Fruit fly (Drosophila melanogaster) whole organism, embryonic: ENCODE results near the gene Prdm13.

Experiments used
- Adf1 ChIP-seq: fragments of 200-800 bp; sonication (Bioruptor generic); IDR thresholded peaks from 2 replicates; pipeline ENCODE4 v1.3.6; 2022; ENCODE audit warnings: missing biosample characterization, missing genetic modification characterization
- CG12071 ChIP-seq: fragments of 200-800 bp; sonication (Bioruptor generic); optimal IDR thresholded peaks from 3 replicates; lab custom pipeline; 2018; ENCODE audit warnings: missing biosample characterization, mild to moderate bottlenecking, missing genetic modification characterization
- CG12299 ChIP-seq: fragments of 200-800 bp; sonication (Bioruptor generic); optimal IDR thresholded peaks from 2 replicates; lab custom pipeline; 2018; ENCODE audit warnings: missing biosample characterization, mild to moderate bottlenecking, missing genetic modification characterization
- CG12942 ChIP-seq: fragments of 200-800 bp; sonication (Bioruptor generic); optimal IDR thresholded peaks from 3 replicates; lab custom pipeline; 2016; ENCODE audit warnings: missing biosample characterization, missing genetic modification characterization
- CG13624 ChIP-seq: fragments of 200-800 bp; sonication (Bioruptor generic); optimal IDR thresholded peaks from 2 replicates; lab custom pipeline; 2016; ENCODE audit warnings: missing biosample characterization, missing genetic modification characterization
- CG14965 ChIP-seq: fragments of 200-800 bp; sonication (Bioruptor generic); optimal IDR thresholded peaks from 2 replicates; lab custom pipeline; 2016; ENCODE audit warnings: missing biosample characterization, missing genetic modification characterization, borderline replicate concordance
- CG17568 ChIP-seq: fragments of 200-800 bp; sonication (Bioruptor generic); optimal IDR thresholded peaks from 2 replicates; lab custom pipeline; 2018; ENCODE audit warnings: missing biosample characterization, mild to moderate bottlenecking, missing genetic modification characterization, moderate library complexity
- CG17912 ChIP-seq: fragments of 200-800 bp; sonication (Bioruptor generic); optimal IDR thresholded peaks from 2 replicates; lab custom pipeline; 2018; ENCODE audit warnings: missing biosample characterization, mild to moderate bottlenecking, missing genetic modification characterization
- CG3065 ChIP-seq: fragments of 200-800 bp; sonication (Bioruptor generic); optimal IDR thresholded peaks from 2 replicates; lab custom pipeline; 2016; ENCODE audit warnings: missing biosample characterization, missing genetic modification characterization
- CG33557 ChIP-seq: fragments of 200-800 bp; sonication (Bioruptor generic); optimal IDR thresholded peaks from 2 replicates; lab custom pipeline; 2019; ENCODE audit warnings: missing biosample characterization, mild to moderate bottlenecking, missing genetic modification characterization, moderate library complexity
- CG34376 ChIP-seq: fragments of 200-800 bp; sonication (Bioruptor generic); optimal IDR thresholded peaks from 2 replicates; lab custom pipeline; 2018; ENCODE audit warnings: missing biosample characterization, mild to moderate bottlenecking, missing genetic modification characterization
- CG34422 ChIP-seq: fragments of 200-800 bp; sonication (Bioruptor generic); IDR thresholded peaks from 3 replicates; pipeline ENCODE4 v1.3.6; 2022; ENCODE audit warnings: missing biosample characterization, missing genetic modification characterization
- CG4617 ChIP-seq: fragments of 200-800 bp; sonication (Bioruptor generic); optimal IDR thresholded peaks from 3 replicates; lab custom pipeline; 2016; ENCODE audit warnings: missing biosample characterization, missing genetic modification characterization, borderline replicate concordance
- CG5180 ChIP-seq: fragments of 200-800 bp; sonication (Bioruptor generic); optimal IDR thresholded peaks from 3 replicates; lab custom pipeline; 2017; ENCODE audit warnings: missing biosample characterization, missing genetic modification characterization, mild to moderate bottlenecking, moderate library complexity, missing genetic modification reagents
- CG5245 ChIP-seq: fragments of 200-800 bp; sonication (Bioruptor generic); optimal IDR thresholded peaks from 3 replicates; lab custom pipeline; 2016; ENCODE audit warnings: missing biosample characterization, missing genetic modification characterization
- CG8924 ChIP-seq: fragments of 200-800 bp; optimal IDR thresholded peaks from 3 replicates; lab custom pipeline; 2019; ENCODE audit warnings: missing biosample characterization, mild to moderate bottlenecking, missing genetic modification characterization, moderate library complexity
- CG9437 ChIP-seq: fragments of 200-800 bp; sonication (Bioruptor generic); optimal IDR thresholded peaks from 2 replicates; lab custom pipeline; 2018; ENCODE audit warnings: missing biosample characterization, mild to moderate bottlenecking, missing genetic modification characterization
- Doc2 ChIP-seq: fragments of 200-800 bp; sonication (Bioruptor generic); IDR thresholded peaks from 2 replicates; pipeline ENCODE4 v1.3.6; 2022; ENCODE audit warnings: missing biosample characterization, missing genetic modification characterization
- ERR ChIP-seq: fragments of 200-800 bp; sonication (Bioruptor generic); optimal IDR thresholded peaks from 2 replicates; lab custom pipeline; 2016; ENCODE audit warnings: missing biosample characterization, missing genetic modification characterization
- HHEX ChIP-seq: fragments of 200-800 bp; sonication (Bioruptor generic); optimal IDR thresholded peaks from 3 replicates; lab custom pipeline; 2017; ENCODE audit warnings: missing biosample characterization, mild to moderate bottlenecking, missing genetic modification characterization, missing genetic modification reagents
- HLH4C ChIP-seq: fragments of 200-800 bp; sonication (Bioruptor generic); IDR thresholded peaks from 3 replicates; pipeline ENCODE4 v1.3.6; 2022; ENCODE audit warnings: missing biosample characterization, missing genetic modification characterization; ENCODE audit not compliant: partially characterized antibody
- MESR4 ChIP-seq: fragments of 200-800 bp; sonication (Bioruptor generic); optimal IDR thresholded peaks from 2 replicates; lab custom pipeline; 2018; ENCODE audit warnings: missing biosample characterization, mild to moderate bottlenecking, missing genetic modification characterization, moderate library complexity
- Max ChIP-seq: fragments of 200-800 bp; sonication (Bioruptor generic); optimal IDR thresholded peaks from 2 replicates; lab custom pipeline; 2016; ENCODE audit warnings: missing biosample characterization, mild to moderate bottlenecking, missing genetic modification characterization
- Mrtf ChIP-seq: fragments of 200-800 bp; sonication (Bioruptor generic); IDR thresholded peaks from 3 replicates; pipeline ENCODE4 v1.3.6; 2022; ENCODE audit warnings: missing biosample characterization, missing genetic modification characterization
- NFAT ChIP-seq: fragments of 200-800 bp; sonication (Bioruptor generic); IDR thresholded peaks from 2 replicates; pipeline ENCODE4 v1.3.6; 2022; ENCODE audit warnings: missing biosample characterization, missing genetic modification characterization
- Neu2 ChIP-seq: fragments of 200-800 bp; sonication (Bioruptor generic); optimal IDR thresholded peaks from 3 replicates; lab custom pipeline; 2016; ENCODE audit warnings: missing biosample characterization, missing genetic modification characterization, borderline replicate concordance
- NfI ChIP-seq: fragments of 200-800 bp; sonication (Bioruptor generic); optimal IDR thresholded peaks from 3 replicates; lab custom pipeline; 2018; ENCODE audit warnings: missing biosample characterization, mild to moderate bottlenecking, missing genetic modification characterization, moderate library complexity
- Oaz ChIP-seq: fragments of 200-800 bp; sonication (Bioruptor generic); IDR thresholded peaks from 2 replicates; pipeline ENCODE4 v1.3.6; 2022; ENCODE audit warnings: missing biosample characterization, missing genetic modification characterization
- Ravus ChIP-seq: fragments of 200-800 bp; sonication (Bioruptor generic); IDR thresholded peaks from 2 replicates; pipeline ENCODE4 v1.3.6; 2022; ENCODE audit warnings: missing biosample characterization, missing genetic modification characterization
- Side ChIP-seq: fragments of 200-800 bp; sonication (Bioruptor generic); optimal IDR thresholded peaks from 2 replicates; lab custom pipeline; 2016; ENCODE audit warnings: missing biosample characterization, missing genetic modification characterization
- Taf1 ChIP-seq: fragments of 200-800 bp; sonication (Bioruptor generic); IDR thresholded peaks from 2 replicates; pipeline ENCODE4 v1.3.6; 2022; ENCODE audit warnings: missing biosample characterization, missing genetic modification characterization
- Vsx1 ChIP-seq: fragments of 200-800 bp; sonication (Bioruptor generic); optimal IDR thresholded peaks from 2 replicates; lab custom pipeline; 2017; ENCODE audit warnings: missing biosample characterization, mild to moderate bottlenecking, missing genetic modification characterization, missing genetic modification reagents
- YL-1 ChIP-seq: fragments of 200-800 bp; sonication (Bioruptor generic); optimal IDR thresholded peaks from 3 replicates; lab custom pipeline; 2017; ENCODE audit warnings: missing biosample characterization, mild to moderate bottlenecking, missing genetic modification characterization
- cas ChIP-seq: fragments of 200-800 bp; sonication (Bioruptor generic); IDR thresholded peaks from 2 replicates; pipeline ENCODE4 v1.3.6; 2022; ENCODE audit warnings: missing biosample characterization, missing genetic modification characterization
- caup ChIP-seq: fragments of 200-800 bp; sonication (Bioruptor generic); optimal IDR thresholded peaks from 3 replicates; lab custom pipeline; 2017; ENCODE audit warnings: missing biosample characterization, mild to moderate bottlenecking, missing genetic modification characterization, moderate library complexity; ENCODE audit not compliant: severe bottlenecking
- eve ChIP-seq, 2 experiments: fragments of >200 bp; optimal IDR thresholded peaks; 2 replicates each; lab custom pipeline; 2017; ENCODE audit warnings: missing biosample characterization in 2 of 2, missing genetic modification characterization in 2 of 2
- gce ChIP-seq: fragments of 200-800 bp; sonication (Bioruptor generic); IDR thresholded peaks from 3 replicates; pipeline ENCODE4 v1.3.6; 2022; ENCODE audit warnings: missing biosample characterization, missing genetic modification characterization
- h ChIP-seq: fragments of >200 bp; optimal IDR thresholded peaks from 2 replicates; lab custom pipeline; 2017
- lab ChIP-seq: fragments of 200-800 bp; sonication (Bioruptor generic); optimal IDR thresholded peaks from 3 replicates; lab custom pipeline; 2017; ENCODE audit warnings: missing biosample characterization, missing genetic modification characterization, mild to moderate bottlenecking, moderate library complexity, missing genetic modification reagents
- lbe ChIP-seq: fragments of 200-800 bp; sonication (Bioruptor generic); optimal IDR thresholded peaks from 2 replicates; lab custom pipeline; 2016; ENCODE audit warnings: missing biosample characterization, mild to moderate bottlenecking, missing genetic modification characterization
- luna ChIP-seq: fragments of 200-800 bp; sonication (Bioruptor generic); optimal IDR thresholded peaks from 2 replicates; lab custom pipeline; 2016; ENCODE audit warnings: missing biosample characterization, missing genetic modification characterization
- nom ChIP-seq: fragments of 200-800 bp; sonication (Bioruptor generic); optimal IDR thresholded peaks from 2 replicates; lab custom pipeline; 2017; ENCODE audit warnings: missing biosample characterization, missing genetic modification characterization, mild to moderate bottlenecking, moderate library complexity, missing genetic modification reagents
- shn ChIP-seq: fragments of 200-800 bp; sonication (Bioruptor generic); optimal IDR thresholded peaks from 3 replicates; lab custom pipeline; 2016; ENCODE audit warnings: missing biosample characterization, missing genetic modification characterization
- sna ChIP-seq: fragments of 200-800 bp; sonication (Bioruptor generic); IDR thresholded peaks from 2 replicates; pipeline ENCODE4 v1.3.6; 2022; ENCODE audit warnings: missing biosample characterization, missing genetic modification characterization; ENCODE audit not compliant: partially characterized antibody
- tna ChIP-seq: fragments of 200-800 bp; sonication (Bioruptor generic); IDR thresholded peaks from 2 replicates; pipeline ENCODE4 v1.3.6; 2022; ENCODE audit warnings: missing biosample characterization, missing genetic modification characterization; ENCODE audit not compliant: partially characterized antibody
- toy ChIP-seq: fragments of 200-800 bp; sonication (Bioruptor generic); IDR thresholded peaks from 2 replicates; pipeline ENCODE4 v1.3.6; 2022; ENCODE audit warnings: missing biosample characterization, missing genetic modification characterization
- trem ChIP-seq: fragments of 200-800 bp; optimal IDR thresholded peaks from 3 replicates; lab custom pipeline; 2019; ENCODE audit warnings: missing biosample characterization, mild to moderate bottlenecking, missing genetic modification characterization, moderate library complexity
- trh ChIP-seq: fragments of 200-800 bp; sonication (Bioruptor generic); optimal IDR thresholded peaks from 2 replicates; lab custom pipeline; 2016; ENCODE audit warnings: missing biosample characterization, missing genetic modification characterization

Gene Prdm13

dm6 chr3L:6192822-6193555 is 30.1 kb downstream of the Prdm13 start, which contains the start of the genes Sf3b6 and Tnpo (continued):
- no peak for TF ChIP-seq tna (GFP tag; lab: Robert Waterston, UW)
- TF ChIP-seq nom: no peak
- peak; percentile 9 for TF ChIP-seq luna
- TF ChIP-seq Vsx1 (GFP tag; lab: Kevin White, UChicago): no peak
- peak; percentile 68; the same call in 1 of the 2 replicates for TF ChIP-seq Taf1 (GFP tag; lab: Robert Waterston, UW)
- no peak for TF ChIP-seq CG14965
- TF ChIP-seq Max (GFP tag; lab: Kevin White, UChicago): peak; percentile 82
- TF ChIP-seq Ravus (GFP tag; lab: Robert Waterston, UW): no peak; the same call in 1 of the 2 replicates
- no peak for TF ChIP-seq CG17912 (GFP tag; lab: Kevin White, UChicago)
- TF ChIP-seq Oaz: peak; percentile 63; the same call in 1 of the 2 replicates
- no peak for TF ChIP-seq eve (GFP tag; optimal IDR thresholded peaks at IDR 0.05; lab: Kevin White, UChicago)
- TF ChIP-seq CG33557 (GFP tag; lab: Kevin White, UChicago): peak; percentile 83
- peak; percentile 76 for TF ChIP-seq CG9437 (GFP tag; lab: Kevin White, UChicago)
- peak; percentile 62; the same call in 2 of the 3 replicates for TF ChIP-seq HLH4C (GFP tag; lab: Robert Waterston, UW)
- TF ChIP-seq Side: no peak
- peak; percentile 61; the same call in 1 of the 2 replicates for TF ChIP-seq sna (GFP tag; lab: Robert Waterston, UW)
- TF ChIP-seq Doc2 (GFP tag; lab: Robert Waterston, UW): peak; percentile 55; the same call in 1 of the 2 replicates
- TF ChIP-seq CG12299: no peak
- TF ChIP-seq shn (GFP tag; lab: Kevin White, UChicago): peak; percentile 62
- peak; percentile 81 for TF ChIP-seq Mrtf (GFP tag; lab: Robert Waterston, UW)
- TF ChIP-seq cas (GFP tag; lab: Robert Waterston, UW): 0 out of 2 replicates have a peak, but pooled peaks have one; percentile 44
- TF ChIP-seq CG17568 (GFP tag; lab: Kevin White, UChicago): no peak
- TF ChIP-seq trem (tag; lab: Kevin White, UChicago): peak; percentile 85
- peak; percentile 58 for TF ChIP-seq trh (GFP tag; lab: Kevin White, UChicago)
- no peak for TF ChIP-seq Neu2 (GFP tag; lab: Kevin White, UChicago)
- peak; percentile 65 for TF ChIP-seq CG34376 (GFP tag; lab: Kevin White, UChicago)
- TF ChIP-seq CG34422 (GFP tag; lab: Robert Waterston, UW): peak; percentile 85
- TF ChIP-seq CG5180: peak; percentile 49
- peak; percentile 45 for TF ChIP-seq CG3065 (GFP tag; lab: Kevin White, UChicago)
- TF ChIP-seq YL-1: peak; percentile 86
- TF ChIP-seq CG8924 (tag; lab: Kevin White, UChicago): peak; percentile 85
- TF ChIP-seq CG4617 (GFP tag; lab: Kevin White, UChicago): peak; percentile 77
- TF ChIP-seq gce (GFP tag; lab: Robert Waterston, UW): peak; percentile 40; the same call in 1 of the 3 replicates
- no peak for TF ChIP-seq CG12071 (GFP tag; lab: Kevin White, UChicago)
- TF ChIP-seq NFAT (GFP tag; lab: Robert Waterston, UW): peak; percentile 79
- TF ChIP-seq h (lab: Kevin White, UChicago): no peak
- peak; percentile 73 for TF ChIP-seq caup (GFP tag; lab: Kevin White, UChicago)
- peak; percentile 83 for TF ChIP-seq CG12942
- peak; percentile 61 for TF ChIP-seq lbe (GFP tag; lab: Kevin White, UChicago)
- peak; percentile 39 for TF ChIP-seq Adf1 (GFP tag; lab: Robert Waterston, UW)
- TF ChIP-seq ERR (GFP tag; lab: Kevin White, UChicago): no peak
- TF ChIP-seq CG13624: peak; percentile 51
- peak; percentile 66 for TF ChIP-seq CG5245 (GFP tag; lab: Kevin White, UChicago)
- TF ChIP-seq MESR4 (GFP tag; lab: Kevin White, UChicago): peak; percentile 53
- TF ChIP-seq HHEX: peak; percentile 70
- TF ChIP-seq NfI (GFP tag; lab: Kevin White, UChicago): peak; percentile 75
- TF ChIP-seq lab (GFP tag; lab: Kevin White, UChicago): no peak
- TF ChIP-seq toy (GFP tag; lab: Robert Waterston, UW): peak; percentile 43; the same call in 1 of the 2 replicates
